Fruit fly (Drosophila melanogaster) whole organism, embryonic: ENCODE results near the gene Baldspot.
A peak's percentile ranks its signal among the peaks of the same experiment; 100 is the strongest.

Source experiments
- ATbp ChIP-seq: fragments of 200-800 bp; sonication (Bioruptor generic); optimal IDR thresholded peaks from 2 replicates; lab custom pipeline; 2017; ENCODE audit warnings: missing biosample characterization, mild to moderate bottlenecking, missing genetic modification characterization, missing genetic modification reagents
- CG10209 ChIP-seq: fragments of 200-800 bp; sonication (Bioruptor generic); optimal IDR thresholded peaks from 3 replicates; lab custom pipeline; 2017; ENCODE audit warnings: missing biosample characterization, mild to moderate bottlenecking, missing genetic modification characterization, missing genetic modification reagents
- CG10979 ChIP-seq: fragments of 200-800 bp; sonication (Bioruptor generic); optimal IDR thresholded peaks from 2 replicates; lab custom pipeline; 2018; ENCODE audit warnings: missing biosample characterization, mild to moderate bottlenecking, missing genetic modification characterization, moderate library complexity
- CG1233 ChIP-seq: fragments of 200-800 bp; sonication (Bioruptor generic); optimal IDR thresholded peaks from 4 replicates; lab custom pipeline; 2018; ENCODE audit warnings: missing biosample characterization, mild to moderate bottlenecking, missing genetic modification characterization
- CG12659 ChIP-seq: fragments of 200-800 bp; sonication (Bioruptor generic); optimal IDR thresholded peaks from 3 replicates; lab custom pipeline; 2017; ENCODE audit warnings: mild to moderate bottlenecking, missing biosample characterization, missing genetic modification reagents, missing genetic modification characterization
- CG13123 ChIP-seq: fragments of 200-800 bp; sonication (Bioruptor generic); optimal IDR thresholded peaks from 2 replicates; lab custom pipeline; 2016; ENCODE audit warnings: missing biosample characterization, missing genetic modification characterization
- CG13296 ChIP-seq: fragments of 200-800 bp; sonication (Bioruptor generic); optimal IDR thresholded peaks from 3 replicates; lab custom pipeline; 2018; ENCODE audit warnings: missing biosample characterization, mild to moderate bottlenecking, missing genetic modification characterization
- CG13424 ChIP-seq: fragments of 200-800 bp; sonication (Bioruptor generic); optimal IDR thresholded peaks from 2 replicates; lab custom pipeline; 2019; ENCODE audit warnings: missing biosample characterization, mild to moderate bottlenecking, missing genetic modification characterization, moderate library complexity
- CG14965 ChIP-seq: fragments of 200-800 bp; sonication (Bioruptor generic); optimal IDR thresholded peaks from 2 replicates; lab custom pipeline; 2016; ENCODE audit warnings: missing biosample characterization, missing genetic modification characterization, borderline replicate concordance
- CG15269 ChIP-seq: fragments of 200-800 bp; sonication (Bioruptor generic); optimal IDR thresholded peaks from 2 replicates; lab custom pipeline; 2018; ENCODE audit warnings: missing biosample characterization, mild to moderate bottlenecking, missing genetic modification characterization, moderate library complexity
- CG15514 ChIP-seq: fragments of 200-800 bp; sonication (Bioruptor generic); optimal IDR thresholded peaks from 3 replicates; lab custom pipeline; 2017; ENCODE audit warnings: missing biosample characterization, missing genetic modification characterization, mild to moderate bottlenecking, moderate library complexity, missing genetic modification reagents
- CG17829 ChIP-seq: fragments of 200-800 bp; optimal IDR thresholded peaks from 2 replicates; lab custom pipeline; 2019; ENCODE audit warnings: missing biosample characterization, mild to moderate bottlenecking, missing genetic modification characterization, moderate library complexity
- CG18599 ChIP-seq: fragments of 200-800 bp; sonication (Bioruptor generic); optimal IDR thresholded peaks from 3 replicates; lab custom pipeline; 2017; ENCODE audit warnings: missing biosample characterization, missing genetic modification characterization, mild to moderate bottlenecking, moderate library complexity, missing genetic modification reagents
- CG18619 ChIP-seq: fragments of 200-800 bp; sonication (Bioruptor generic); optimal IDR thresholded peaks from 3 replicates; lab custom pipeline; 2017; ENCODE audit warnings: missing biosample characterization, mild to moderate bottlenecking, missing genetic modification characterization
- CG2120 ChIP-seq: fragments of 200-800 bp; sonication (Bioruptor generic); optimal IDR thresholded peaks from 3 replicates; lab custom pipeline; 2016; ENCODE audit warnings: missing biosample characterization, missing genetic modification characterization
- CG30403 ChIP-seq: fragments of 200-800 bp; sonication (Bioruptor generic); optimal IDR thresholded peaks from 3 replicates; lab custom pipeline; 2016; ENCODE audit warnings: missing biosample characterization, missing genetic modification characterization
- CG3163 ChIP-seq: fragments of 200-800 bp; sonication (Bioruptor generic); optimal IDR thresholded peaks from 3 replicates; lab custom pipeline; 2016; ENCODE audit warnings: missing biosample characterization, missing genetic modification characterization
- CG32532 ChIP-seq: fragments of 200-800 bp; sonication (Bioruptor generic); IDR thresholded peaks from 2 replicates; pipeline ENCODE4 v1.3.6; 2022; ENCODE audit warnings: missing biosample characterization, missing genetic modification characterization
- CG5180 ChIP-seq: fragments of 200-800 bp; sonication (Bioruptor generic); optimal IDR thresholded peaks from 3 replicates; lab custom pipeline; 2017; ENCODE audit warnings: missing biosample characterization, missing genetic modification characterization, mild to moderate bottlenecking, moderate library complexity, missing genetic modification reagents
- CG6654 ChIP-seq: fragments of 200-800 bp; sonication (Bioruptor generic); optimal IDR thresholded peaks from 2 replicates; lab custom pipeline; 2017; ENCODE audit warnings: missing biosample characterization, mild to moderate bottlenecking, missing genetic modification characterization
- CG8924 ChIP-seq: fragments of 200-800 bp; optimal IDR thresholded peaks from 3 replicates; lab custom pipeline; 2019; ENCODE audit warnings: missing biosample characterization, mild to moderate bottlenecking, missing genetic modification characterization, moderate library complexity
- CG9437 ChIP-seq: fragments of 200-800 bp; sonication (Bioruptor generic); optimal IDR thresholded peaks from 2 replicates; lab custom pipeline; 2018; ENCODE audit warnings: missing biosample characterization, mild to moderate bottlenecking, missing genetic modification characterization
- Camta ChIP-seq: fragments of 200-800 bp; sonication (Bioruptor generic); optimal IDR thresholded peaks from 2 replicates; lab custom pipeline; 2016; ENCODE audit warnings: missing biosample characterization, missing genetic modification characterization
- Chrac-16 ChIP-seq: fragments of 200-800 bp; sonication (Bioruptor generic); optimal IDR thresholded peaks from 3 replicates; lab custom pipeline; 2016; ENCODE audit warnings: missing biosample characterization, missing genetic modification characterization
- CoRest ChIP-seq: fragments of 200-800 bp; sonication (Bioruptor generic); optimal IDR thresholded peaks from 3 replicates; lab custom pipeline; 2018; ENCODE audit warnings: missing biosample characterization, mild to moderate bottlenecking, missing genetic modification characterization, moderate library complexity
- D19A ChIP-seq: fragments of 200-800 bp; optimal IDR thresholded peaks from 3 replicates; lab custom pipeline; 2019; ENCODE audit warnings: missing biosample characterization, mild to moderate bottlenecking, missing genetic modification characterization, moderate library complexity
- Dp ChIP-seq: fragments of 200-800 bp; sonication (Bioruptor generic); optimal IDR thresholded peaks from 2 replicates; lab custom pipeline; 2018; ENCODE audit warnings: missing biosample characterization, mild to moderate bottlenecking, missing genetic modification characterization, moderate library complexity
- E2f1 ChIP-seq: fragments of 200-800 bp; sonication (Bioruptor generic); IDR thresholded peaks from 2 replicates; pipeline ENCODE4 v1.3.6; 2022; ENCODE audit warnings: missing biosample characterization, missing genetic modification characterization
- HHEX ChIP-seq: fragments of 200-800 bp; sonication (Bioruptor generic); optimal IDR thresholded peaks from 3 replicates; lab custom pipeline; 2017; ENCODE audit warnings: missing biosample characterization, mild to moderate bottlenecking, missing genetic modification characterization, missing genetic modification reagents
- Hmr ChIP-seq: fragments of 200-800 bp; sonication (Bioruptor generic); optimal IDR thresholded peaks from 3 replicates; lab custom pipeline; 2017; ENCODE audit warnings: mild to moderate bottlenecking, missing biosample characterization, missing genetic modification reagents, missing genetic modification characterization
- Med ChIP-seq: fragments of 200-800 bp; sonication (Bioruptor generic); peaks from one replicate; lab custom pipeline; 2016; ENCODE audit warnings: missing biosample characterization, missing genetic modification characterization, mild to moderate bottlenecking, inconsistent platforms, moderate library complexity
- NfI ChIP-seq: fragments of 200-800 bp; sonication (Bioruptor generic); optimal IDR thresholded peaks from 3 replicates; lab custom pipeline; 2018; ENCODE audit warnings: missing biosample characterization, mild to moderate bottlenecking, missing genetic modification characterization, moderate library complexity
- Sox100B ChIP-seq: fragments of 200-800 bp; sonication (Bioruptor generic); optimal IDR thresholded peaks from 3 replicates; lab custom pipeline; 2018; ENCODE audit warnings: missing biosample characterization, mild to moderate bottlenecking, missing genetic modification characterization
- Sox102F ChIP-seq: fragments of 200-800 bp; sonication (Bioruptor generic); optimal IDR thresholded peaks from 2 replicates; lab custom pipeline; 2018; ENCODE audit warnings: missing biosample characterization, mild to moderate bottlenecking, missing genetic modification characterization, moderate library complexity
- bab2 ChIP-seq: fragments of 200-800 bp; sonication (Bioruptor generic); optimal IDR thresholded peaks from 2 replicates; lab custom pipeline; 2016; ENCODE audit warnings: missing biosample characterization, missing genetic modification characterization
- cwo ChIP-seq: fragments of 200-800 bp; sonication (Bioruptor generic); optimal IDR thresholded peaks from 3 replicates; lab custom pipeline; 2017; ENCODE audit warnings: missing biosample characterization, missing genetic modification characterization, mild to moderate bottlenecking, moderate library complexity, missing genetic modification reagents
- dm ChIP-seq: fragments of 200-800 bp; sonication (Bioruptor generic); optimal IDR thresholded peaks from 3 replicates; lab custom pipeline; 2016; ENCODE audit warnings: missing biosample characterization, missing genetic modification characterization
- dmrt99B ChIP-seq: fragments of 200-800 bp; sonication (Bioruptor generic); optimal IDR thresholded peaks from 2 replicates; lab custom pipeline; 2018; ENCODE audit warnings: missing biosample characterization, mild to moderate bottlenecking, missing genetic modification characterization, moderate library complexity
- gem ChIP-seq: fragments of 200-800 bp; sonication (Bioruptor generic); optimal IDR thresholded peaks from 2 replicates; lab custom pipeline; 2019; ENCODE audit warnings: missing biosample characterization, mild to moderate bottlenecking, missing genetic modification characterization, moderate library complexity
- grau ChIP-seq: fragments of 200-800 bp; optimal IDR thresholded peaks from 3 replicates; lab custom pipeline; 2019; ENCODE audit warnings: missing biosample characterization, mild to moderate bottlenecking, missing genetic modification characterization, moderate library complexity
- jing ChIP-seq: fragments of 200-800 bp; sonication (Bioruptor generic); optimal IDR thresholded peaks from 2 replicates; lab custom pipeline; 2018; ENCODE audit warnings: missing biosample characterization, mild to moderate bottlenecking, missing genetic modification characterization
- lab ChIP-seq: fragments of 200-800 bp; sonication (Bioruptor generic); optimal IDR thresholded peaks from 3 replicates; lab custom pipeline; 2017; ENCODE audit warnings: missing biosample characterization, missing genetic modification characterization, mild to moderate bottlenecking, moderate library complexity, missing genetic modification reagents
- lola ChIP-seq, 3 experiments: fragments of >200 bp in 2 of 3; fragments of 200-800 bp in 1 of 3; sonication (Bioruptor generic) in 1 of 3; optimal IDR thresholded peaks; 2 replicates each; lab custom pipeline; 2017 to 2019; ENCODE audit warnings: missing biosample characterization in 3 of 3, missing genetic modification characterization in 3 of 3, mild to moderate bottlenecking in 1 of 3, moderate library complexity in 1 of 3
- mam ChIP-seq: fragments of 200-800 bp; sonication (Bioruptor generic); optimal IDR thresholded peaks from 3 replicates; lab custom pipeline; 2016; ENCODE audit warnings: missing biosample characterization, missing genetic modification characterization
- scrt ChIP-seq: fragments of 200-800 bp; sonication (Bioruptor generic); optimal IDR thresholded peaks from 2 replicates; lab custom pipeline; 2018; ENCODE audit warnings: missing biosample characterization, mild to moderate bottlenecking, missing genetic modification characterization, moderate library complexity
- sd ChIP-seq: fragments of 200-800 bp; sonication (Bioruptor generic); optimal IDR thresholded peaks from 3 replicates; lab custom pipeline; 2018; ENCODE audit warnings: missing biosample characterization, mild to moderate bottlenecking, missing genetic modification characterization, moderate library complexity
- seq ChIP-seq: fragments of 200-800 bp; sonication (Bioruptor generic); IDR thresholded peaks from 2 replicates; pipeline ENCODE4 v1.3.6; 2022; ENCODE audit warnings: missing biosample characterization, missing genetic modification characterization
- tio ChIP-seq: fragments of 200-800 bp; sonication (Bioruptor generic); optimal IDR thresholded peaks from 2 replicates; lab custom pipeline; 2017; ENCODE audit warnings: missing biosample characterization, missing genetic modification characterization, inconsistent platforms
- unpg ChIP-seq: fragments of 200-800 bp; sonication (Bioruptor generic); optimal IDR thresholded peaks from 3 replicates; lab custom pipeline; 2018; ENCODE audit warnings: missing biosample characterization, mild to moderate bottlenecking, missing genetic modification characterization, moderate library complexity

Gene Baldspot

dm6 chr3L:16657014-16657413, 4.4 kb downstream of the Baldspot start (continued):
- peak; percentile 15 for TF ChIP-seq sd
- peak; percentile 21 for TF ChIP-seq CG15269 (tag; lab: Kevin White, UChicago)
- peak; percentile 48 for TF ChIP-seq lab (GFP tag; lab: Kevin White, UChicago)
- peak; percentile 34 for TF ChIP-seq CG1233 (GFP tag; lab: Kevin White, UChicago)
- peak; percentile 15 for TF ChIP-seq CG12659 (GFP tag; lab: Kevin White, UChicago)
- no peak for TF ChIP-seq dm (GFP tag; lab: Kevin White, UChicago)
- TF ChIP-seq CG30403 = peak; percentile 32
- peak in 1 of 3 experiments; percentile 6 for TF ChIP-seq lola (GFP tag; optimal IDR thresholded peaks at IDR 0.05; lab: Kevin White, UChicago)
- peak; percentile 9 for TF ChIP-seq CG9437 (GFP tag; lab: Kevin White, UChicago)
- no peak for TF ChIP-seq Chrac-16 (GFP tag; lab: Kevin White, UChicago)
- TF ChIP-seq CG17829 = no peak
- TF ChIP-seq E2f1 = 0 out of 2 replicates have a peak, but pooled peaks have one; percentile 9
- TF ChIP-seq mam (GFP tag; lab: Kevin White, UChicago) = peak; percentile 8
- TF ChIP-seq CG14965 = no peak
- peak; percentile 7 for TF ChIP-seq jing (GFP tag; lab: Kevin White, UChicago)
- peak; percentile 2 for TF ChIP-seq NfI (GFP tag; lab: Kevin White, UChicago)
- TF ChIP-seq CG6654 (GFP tag; lab: Kevin White, UChicago) = no peak
- peak; percentile 48 for TF ChIP-seq CG2120
- peak; percentile 53 for TF ChIP-seq CoRest (tag; lab: Kevin White, UChicago)
- peak; percentile 47 for TF ChIP-seq Sox100B (GFP tag; lab: Kevin White, UChicago)
- peak; percentile 23 for TF ChIP-seq tio (GFP tag; lab: Kevin White, UChicago)
- TF ChIP-seq Sox102F (GFP tag; lab: Kevin White, UChicago) = peak; percentile 60
- peak; percentile 57 for TF ChIP-seq gem (tag; lab: Kevin White, UChicago)
- peak; percentile 66 for TF ChIP-seq CG18599 (GFP tag; lab: Kevin White, UChicago)
- TF ChIP-seq CG8924 (tag; lab: Kevin White, UChicago) = peak; percentile 35
- TF ChIP-seq CG13424 (tag; lab: Kevin White, UChicago) = peak; percentile 23
- peak; percentile 25 for TF ChIP-seq HHEX
- no peak for TF ChIP-seq CG13123
- peak; percentile 39 for TF ChIP-seq Hmr
- peak; percentile 10 for TF ChIP-seq bab2 (GFP tag; lab: Kevin White, UChicago)
- TF ChIP-seq unpg (GFP tag; lab: Kevin White, UChicago) = peak; percentile 21
- no peak for TF ChIP-seq CG3163 (GFP tag; lab: Kevin White, UChicago)
- TF ChIP-seq Dp (GFP tag; lab: Kevin White, UChicago) = no peak
- peak; percentile 27 for TF ChIP-seq CG5180
- TF ChIP-seq Camta = no peak
- peak; percentile 58 for TF ChIP-seq dmrt99B
- TF ChIP-seq cwo (GFP tag; lab: Kevin White, UChicago) = peak; percentile 50
- peak; percentile 9 for TF ChIP-seq CG18619
- peak; percentile 35 for TF ChIP-seq D19A (tag; lab: Kevin White, UChicago)
- peak; percentile 30 for TF ChIP-seq ATbp (GFP tag; lab: Kevin White, UChicago)
- TF ChIP-seq CG10209 (GFP tag; lab: Kevin White, UChicago) = peak; percentile 17
- peak; percentile 11 for TF ChIP-seq scrt (GFP tag; lab: Kevin White, UChicago)
- TF ChIP-seq grau (tag; lab: Kevin White, UChicago) = peak; percentile 50
- TF ChIP-seq seq = peak; percentile 54; the same call in 1 of the 2 replicates
- TF ChIP-seq CG32532 (GFP tag; lab: Robert Waterston, UW) = no peak
- TF ChIP-seq CG15514 (GFP tag; lab: Kevin White, UChicago) = peak; percentile 28
- peak; percentile 31 for TF ChIP-seq CG13296
- peak; percentile 33 for TF ChIP-seq CG10979
- peak; percentile 82 for TF ChIP-seq Med
